Worm (Caenorhabditis elegans): Measurements from ENCODE around the gene C36C9.11.

C36C9.11 gene

DNA sequence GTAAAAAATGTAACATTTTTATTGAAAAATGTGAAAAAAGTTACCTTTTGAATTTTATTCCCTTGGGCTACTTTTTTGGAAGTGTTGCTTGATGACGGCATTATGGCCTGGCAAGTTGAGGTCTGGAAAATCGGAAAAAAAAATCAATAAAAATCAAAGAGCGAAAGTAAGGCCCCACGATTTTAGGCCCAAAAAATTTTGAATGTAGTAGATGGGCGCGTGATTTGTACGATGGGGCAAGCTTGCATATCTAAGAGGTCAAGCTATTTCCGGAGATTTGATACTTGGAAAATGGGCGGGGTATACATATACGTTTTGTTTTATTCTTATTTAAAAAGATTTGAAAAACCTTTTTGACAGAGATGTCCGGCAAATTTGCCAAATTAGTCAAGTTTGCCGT is 19.4 kb downstream of the C36C9.11 start, which contains the start of gene F07G6.5:
Gene F07G6.5 (minus strand): TSS at position 101 of the 400 bp plus-strand sequence.
- TF ChIP-seq snpc-4 (tag; optimal IDR thresholded peaks at IDR 0.05) (no peak), nhr-237 (tag; optimal IDR thresholded peaks at IDR 0.05) (no peak), nhr-21 (tag; optimal IDR thresholded peaks at IDR 0.05) (no peak), C34F6.9 (tag; optimal IDR thresholded peaks at IDR 0.05) (no peak), ceh-16 (tag; optimal IDR thresholded peaks at IDR 0.05) (no peak), skn-1 (tag; optimal IDR thresholded peaks at IDR 0.05) (no peak), nhr-25 (tag; optimal IDR thresholded peaks at IDR 0.05) (no peak), lin-11 (tag; optimal IDR thresholded peaks at IDR 0.05) (no peak), unc-55 (GFP tag; optimal IDR thresholded peaks at IDR 0.05) (no peak), zag-1 (tag; optimal IDR thresholded peaks at IDR 0.05) (no peak), gmeb-1 (tag; optimal IDR thresholded peaks at IDR 0.05) (no peak), sma-3 (GFP tag; optimal IDR thresholded peaks at IDR 0.05) (no peak), mab-5 (tag; optimal IDR thresholded peaks at IDR 0.05) (no peak), nhr-6 (tag; optimal IDR thresholded peaks at IDR 0.05) (no peak)

DNA sequence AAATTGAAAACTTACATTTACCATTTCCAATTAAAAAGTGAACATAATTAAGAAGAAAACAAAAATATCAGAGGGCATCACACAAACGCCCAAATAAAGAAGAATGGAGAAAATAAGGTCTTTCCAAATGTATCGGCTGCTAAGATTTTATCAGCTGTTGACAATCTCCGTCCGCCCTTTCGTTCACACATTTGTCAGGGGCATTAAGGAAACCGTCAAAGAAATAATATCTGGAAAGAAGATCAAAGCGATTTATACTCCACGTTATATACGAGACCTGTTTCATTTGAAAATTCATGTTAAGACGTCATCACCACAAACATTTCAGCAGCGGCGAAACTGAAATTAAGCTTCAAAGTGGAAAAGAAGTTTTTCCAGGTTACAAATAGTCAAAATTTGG is 25.4 kb downstream of the C36C9.11 start, which contains the start of gene fbxa-52:
Gene fbxa-52 (minus strand): TSS at position 101 of the 400 bp plus-strand sequence.
- TF ChIP-seq elt-3 (tag; optimal IDR thresholded peaks at IDR 0.05): no peak
- TF ChIP-seq nhr-12 (tag; optimal IDR thresholded peaks at IDR 0.05): no peak
- TF ChIP-seq snpc-4 (tag; optimal IDR thresholded peaks at IDR 0.05): no peak
- TF ChIP-seq sma-3 (GFP tag; optimal IDR thresholded peaks at IDR 0.05): no peak
- TF ChIP-seq lin-11 (tag; optimal IDR thresholded peaks at IDR 0.05): no peak
- TF ChIP-seq aly-2 (tag; optimal IDR thresholded peaks at IDR 0.05): no peak
- TF ChIP-seq C34F6.9 (tag; optimal IDR thresholded peaks at IDR 0.05): no peak
- no peak for TF ChIP-seq lin-13 (GFP tag; optimal IDR thresholded peaks at IDR 0.05)
- TF ChIP-seq F13H6.1 (tag; optimal IDR thresholded peaks at IDR 0.05): no peak
- TF ChIP-seq ama-1 (optimal IDR thresholded peaks at IDR 0.05): no peak

ce11 chrX:1718479-1718878 is 31.3 kb downstream of the C36C9.11 start, which contains the start of gene fbxa-53:
TSS of gene fbxa-53 (minus strand) at chrX:1718579.
- TF ChIP-seq nhr-23 (tag; optimal IDR thresholded peaks at IDR 0.05): no peak
- no peak for TF ChIP-seq crh-2 (tag; optimal IDR thresholded peaks at IDR 0.05)
- no peak for TF ChIP-seq nhr-11 (tag; optimal IDR thresholded peaks at IDR 0.05)
- no peak for TF ChIP-seq aly-2 (tag; optimal IDR thresholded peaks at IDR 0.05)
- TF ChIP-seq skn-1 (tag; optimal IDR thresholded peaks at IDR 0.05): no peak
- no peak for TF ChIP-seq R02D3.7 (tag; optimal IDR thresholded peaks at IDR 0.05)
- no peak for TF ChIP-seq nhr-21 (tag; optimal IDR thresholded peaks at IDR 0.05)

ce11 chrX:1720359-1720758 is 33.2 kb downstream of the C36C9.11 start, which contains the start of gene F07G6.8:
TSS of gene F07G6.8 (minus strand) at chrX:1720459.
- TF ChIP-seq ceh-82 (tag; optimal IDR thresholded peaks at IDR 0.05): no peak
- no peak for TF ChIP-seq gmeb-1 (tag; optimal IDR thresholded peaks at IDR 0.05)
- no peak for TF ChIP-seq aly-2 (tag; optimal IDR thresholded peaks at IDR 0.05)
- TF ChIP-seq sma-3 (GFP tag; optimal IDR thresholded peaks at IDR 0.05): no peak
- TF ChIP-seq lsy-2 (tag; optimal IDR thresholded peaks at IDR 0.05): no peak

DNA sequence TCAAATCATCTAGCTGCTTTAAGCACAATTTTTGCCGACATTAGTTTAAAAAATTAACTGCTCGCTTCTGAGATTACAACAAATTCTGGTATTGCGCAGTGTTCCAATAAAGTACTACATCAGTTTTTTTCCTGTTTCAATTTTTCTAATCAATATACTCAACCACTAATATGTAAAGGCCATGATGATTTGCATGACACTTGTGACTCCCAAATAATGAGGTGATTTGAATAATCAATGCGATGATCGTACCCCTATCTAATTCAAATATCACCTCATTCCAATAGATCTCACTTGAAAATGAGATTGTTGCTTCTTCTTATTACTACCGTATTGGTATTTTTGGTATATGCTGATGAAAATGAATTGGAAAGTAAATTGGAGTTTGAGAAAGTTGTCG is 39.9 kb downstream of the C36C9.11 start, which contains the start of gene F07G6.2:
Gene F07G6.2 (plus strand): TSS at position 301 of the 400 bp plus-strand sequence.
- no peak for TF ChIP-seq lin-11 (tag; optimal IDR thresholded peaks at IDR 0.05)
- TF ChIP-seq nhr-21 (tag; optimal IDR thresholded peaks at IDR 0.05): no peak

- TF ChIP-seq R02D3.7 (tag; optimal IDR thresholded peaks at IDR 0.05): no peak
- TF ChIP-seq nhr-129 (tag; optimal IDR thresholded peaks at IDR 0.05): no peak
- TF ChIP-seq snpc-4 (tag; optimal IDR thresholded peaks at IDR 0.05): no peak
- no peak for TF ChIP-seq nhr-237 (tag; optimal IDR thresholded peaks at IDR 0.05)
- TF ChIP-seq ztf-4 (tag; optimal IDR thresholded peaks at IDR 0.05): no peak
- TF ChIP-seq unc-55 (GFP tag; optimal IDR thresholded peaks at IDR 0.05): no peak
- TF ChIP-seq lsy-2 (tag; optimal IDR thresholded peaks at IDR 0.05): no peak
- no peak for TF ChIP-seq elt-3 (tag; optimal IDR thresholded peaks at IDR 0.05)
- TF ChIP-seq alr-1 (tag; optimal IDR thresholded peaks at IDR 0.05): no peak
- TF ChIP-seq gmeb-1 (tag; optimal IDR thresholded peaks at IDR 0.05): no peak
These were observed 42.4 kb downstream of the C36C9.11 start, which contains the start of gene dgn-3 for ce11 chrX:1729558-1729957. TSS of gene dgn-3 (plus strand) at chrX:1729858.

- TF ChIP-seq ztf-11 (tag; optimal IDR thresholded peaks at IDR 0.05) (no peak), crh-2 (tag; optimal IDR thresholded peaks at IDR 0.05) (no peak), snpc-4 (tag; optimal IDR thresholded peaks at IDR 0.05) (no peak), lsy-2 (tag; optimal IDR thresholded peaks at IDR 0.05) (no peak), nhr-21 (tag; optimal IDR thresholded peaks at IDR 0.05) (no peak), peb-1 (tag; optimal IDR thresholded peaks at IDR 0.05) (no peak), dmd-4 (tag; optimal IDR thresholded peaks at IDR 0.05) (no peak), zag-1 (tag; optimal IDR thresholded peaks at IDR 0.05) (no peak), mdl-1 (tag; optimal IDR thresholded peaks at IDR 0.05) (no peak), nhr-25 (tag; optimal IDR thresholded peaks at IDR 0.05) (no peak), gmeb-1 (tag; optimal IDR thresholded peaks at IDR 0.05) (no peak), mab-5 (tag; optimal IDR thresholded peaks at IDR 0.05) (no peak)
These were observed 48.8 kb downstream of the C36C9.11 start, which contains the start of gene F07G6.12 for ce11 chrX:1735941-1736340. TSS of gene F07G6.12 (plus strand) at chrX:1736241.
